Fruit fly (Drosophila melanogaster) Kc167 (cell line): ENCODE data around the gene CG31142.

Source experiments
- Myc ChIP-seq: fragments of >200 bp; optimal IDR thresholded peaks from 2 replicates; lab custom pipeline; 2017; ENCODE audit warnings: missing external identifiers
- Sin3A ChIP-seq: fragments of >200 bp; optimal IDR thresholded peaks from 2 replicates; lab custom pipeline; 2018; ENCODE audit warnings: missing external identifiers
- h ChIP-seq: fragments of >200 bp; optimal IDR thresholded peaks from 3 replicates; lab custom pipeline; 2018; ENCODE audit warnings: missing external identifiers
- psq ChIP-seq: fragments of >200 bp; optimal IDR thresholded peaks from 2 replicates; lab custom pipeline; 2017; ENCODE audit warnings: missing external identifiers
- ttk ChIP-seq: sonication (Bioruptor generic); optimal IDR thresholded peaks from 2 replicates; lab custom pipeline; 2017; ENCODE audit warnings: missing external identifiers

DNA sequence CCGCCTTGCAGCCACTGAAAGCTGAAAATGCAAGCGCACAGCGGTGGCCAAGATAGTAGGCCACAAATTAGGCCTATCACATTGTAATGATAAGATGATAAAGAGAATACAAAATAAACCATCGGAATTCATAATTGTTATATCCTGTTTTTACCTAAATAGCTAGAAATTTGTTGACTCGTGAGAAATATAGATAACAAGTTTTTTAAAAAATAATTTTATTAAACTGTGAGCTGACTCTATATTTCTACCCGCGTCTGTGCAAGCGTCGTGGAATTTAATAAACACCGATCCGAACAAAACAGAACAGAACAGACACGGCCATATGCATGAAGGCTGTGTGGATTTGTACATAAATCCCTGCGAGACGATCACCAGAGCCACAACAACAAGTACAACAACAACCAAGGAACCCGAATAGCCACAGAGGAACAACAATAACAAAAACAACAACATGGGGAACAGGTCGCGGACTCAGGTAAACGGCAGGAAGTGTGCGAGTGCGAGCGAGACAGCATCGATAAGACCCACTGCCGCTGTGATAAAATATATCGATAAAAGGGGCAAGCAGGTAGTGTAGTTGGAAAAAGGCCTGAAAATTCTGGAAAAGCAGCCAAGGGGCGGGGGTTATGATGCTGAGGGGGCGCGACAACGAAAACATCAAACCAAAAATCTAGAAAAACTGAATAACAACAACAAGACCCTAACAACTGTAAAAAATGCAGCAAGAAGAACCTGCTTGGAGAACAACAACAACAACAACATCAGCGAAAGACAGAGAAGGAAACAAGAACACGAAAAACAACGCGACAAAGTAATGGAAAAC, 42.6 kb upstream of the CG31142 start:
- no peak for TF ChIP-seq Myc
- no peak for TF ChIP-seq Sin3A (lab: Kevin White, UChicago)
- TF ChIP-seq psq (lab: Kevin White, UChicago), result no peak
- no peak for TF ChIP-seq ttk (lab: Kevin White, UChicago)
- TF ChIP-seq h, result no peak
